Worm (Caenorhabditis elegans): ENCODE measurements around the gene R09E10.5.

Gene R09E10.5

DNA sequence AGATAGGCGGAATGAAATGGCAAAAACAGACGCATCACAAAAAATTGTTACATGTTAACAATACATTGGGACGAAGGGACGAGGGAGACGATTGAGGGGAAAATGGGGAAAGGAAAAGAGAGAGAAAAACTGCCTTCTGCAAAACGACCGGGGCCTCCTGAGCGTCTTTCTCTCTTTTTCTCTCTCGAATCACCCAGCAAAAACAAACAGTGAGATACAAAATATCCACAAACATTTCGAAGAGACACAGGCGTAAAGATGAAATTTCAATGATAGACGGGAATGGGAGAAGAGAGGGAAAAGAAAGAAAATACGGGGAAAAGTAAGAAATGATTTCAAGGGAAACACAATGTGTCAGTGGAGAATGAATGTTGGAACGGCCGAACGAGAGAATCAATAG is 43.9 kb upstream of the R09E10.5 start:
- TF ChIP-seq K12H6.12 (tag; optimal IDR thresholded peaks at IDR 0.05) = peak; percentile 43
- TF ChIP-seq lin-40 (tag; optimal IDR thresholded peaks at IDR 0.05) = peak; percentile 5
- TF ChIP-seq egrh-3 (GFP tag; IDR thresholded peaks at IDR 0.05) = no peak
- peak; percentile 56; the same call in 1 of the 2 replicates for TF ChIP-seq hmg-1.2 (GFP tag; IDR thresholded peaks at IDR 0.05)

DNA sequence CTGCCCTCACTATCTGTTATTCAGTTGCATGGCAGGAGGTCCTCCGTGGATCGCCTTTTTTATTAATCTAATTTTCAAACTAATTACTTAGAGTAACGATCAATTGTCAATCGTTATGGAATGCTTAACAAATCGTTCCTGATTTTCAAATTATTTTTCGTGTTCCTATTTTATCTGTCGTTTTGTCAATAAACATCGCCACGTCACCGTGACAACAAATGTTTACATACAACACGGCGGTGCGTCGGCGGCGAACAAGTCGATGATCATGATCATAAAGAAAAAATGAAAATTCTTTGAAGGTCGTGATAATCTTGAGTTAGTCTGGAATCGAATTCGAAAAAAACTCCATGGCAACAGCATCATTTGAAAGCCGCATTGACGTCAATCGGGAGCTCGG is 43.4 kb upstream of the R09E10.5 start:
- TF ChIP-seq lsy-27 (tag; optimal IDR thresholded peaks at IDR 0.05; ENCODE audit: borderline replicate concordance, insufficient read depth) (no peak), pbrm-1 (GFP tag; IDR thresholded peaks at IDR 0.05) (no peak), die-1 (tag; optimal IDR thresholded peaks at IDR 0.05) (no peak), snpc-4 (GFP tag; optimal IDR thresholded peaks at IDR 0.05) (no peak), snpc-4 (tag; optimal IDR thresholded peaks at IDR 0.05) (no peak), tbp1 (GFP tag; optimal IDR thresholded peaks at IDR 0.05) (no peak), nfyb-1 (GFP tag; IDR thresholded peaks at IDR 0.05) (no peak), lin-54 (GFP tag; optimal IDR thresholded peaks at IDR 0.05) (no peak), fkh-3 (tag; optimal IDR thresholded peaks at IDR 0.05) (no peak), ZK185.1 (tag; optimal IDR thresholded peaks at IDR 0.05; ENCODE audit: poor library complexity, severe bottlenecking) (no peak), ama-1 (optimal IDR thresholded peaks at IDR 0.05) (no peak), ama-1 (GFP tag; optimal IDR thresholded peaks at IDR 0.05) (no peak)

- TF ChIP-seq chd-7 (tag; optimal IDR thresholded peaks at IDR 0.05) (peak; percentile 5), K12H6.12 (tag; optimal IDR thresholded peaks at IDR 0.05) (peak; percentile 40), lin-35 (GFP tag; optimal IDR thresholded peaks at IDR 0.05) (peak in 1 of 3 experiments; percentile 52), zfh-2 (GFP tag; conservative IDR thresholded peaks at IDR 0.05) (peak; percentile 47; the same call in 1 of the 2 replicates), F57A8.1 (GFP tag; optimal IDR thresholded peaks at IDR 0.05) (no peak)
Observed at ce11 chrIV:10344621-10345020, 42.5 kb upstream of the R09E10.5 start.

ce11 chrIV:10342361-10342706 is 40.2 kb upstream of the R09E10.5 start:
- peak; percentile 37 for TF ChIP-seq atf-7 (tag; optimal IDR thresholded peaks at IDR 0.05)
- peak; percentile 44 for TF ChIP-seq dox-1 (GFP tag; IDR thresholded peaks at IDR 0.05)
- peak; percentile 92 for TF ChIP-seq nhr-80 (tag; optimal IDR thresholded peaks at IDR 0.05)
- TF ChIP-seq nhr-179 (tag; optimal IDR thresholded peaks at IDR 0.05) = no peak
- TF ChIP-seq let-607 (tag; optimal IDR thresholded peaks at IDR 0.05) = peak in 1 of 2 experiments; percentile 45
- TF ChIP-seq attf-5 (GFP tag; optimal IDR thresholded peaks at IDR 0.05) = peak; percentile 22
- TF ChIP-seq tbp1 (GFP tag; optimal IDR thresholded peaks at IDR 0.05) = peak; percentile 34
- TF ChIP-seq ceh-27 (GFP tag; optimal IDR thresholded peaks at IDR 0.05) = peak; percentile 29
- no peak for TF ChIP-seq gei-17 (GFP tag; optimal IDR thresholded peaks at IDR 0.05)
- peak; percentile 57; the same call in 1 of the 2 replicates for TF ChIP-seq hmg-1.2 (GFP tag; IDR thresholded peaks at IDR 0.05)
- TF ChIP-seq cebp-1 (GFP tag; IDR thresholded peaks at IDR 0.05) = no peak
- TF ChIP-seq cebp-1 (tag; optimal IDR thresholded peaks at IDR 0.05) = peak; percentile 68
- peak; percentile 25 for TF ChIP-seq lin-40 (tag; optimal IDR thresholded peaks at IDR 0.05)
- TF ChIP-seq F57C9.4 (tag; optimal IDR thresholded peaks at IDR 0.05) = no peak
- no peak for TF ChIP-seq snpc-1.3 (tag; optimal IDR thresholded peaks at IDR 0.05; ENCODE audit: insufficient read depth)
- TF ChIP-seq snpc-4 (GFP tag; optimal IDR thresholded peaks at IDR 0.05) = no peak
- peak in 1 of 4 experiments; percentile 40 for TF ChIP-seq snpc-4 (tag; optimal IDR thresholded peaks at IDR 0.05)
